Worm (Caenorhabditis elegans) whole organism, mixed stage, embryonic: ENCODE data around the gene K10C2.14.

ENCODE experiments used
- blmp-1 ChIP-seq: fragments of 150-350 bp; optimal IDR thresholded peaks from 2 replicates; lab custom pipeline; 2014; ENCODE audit warnings: missing biosample characterization, missing genetic modification characterization
- ceh-43 ChIP-seq: fragments of 200-800 bp; sonication (Bioruptor generic); optimal IDR thresholded peaks from 2 replicates; lab custom pipeline; 2018; ENCODE audit warnings: mild to moderate bottlenecking, missing genetic modification characterization, moderate library complexity, missing compliant biosample characterization
- lsy-2 ChIP-seq: fragments of 150-350 bp; optimal IDR thresholded peaks from 2 replicates; lab custom pipeline; 2014; ENCODE audit warnings: missing biosample characterization, missing genetic modification characterization
- mab-5 ChIP-seq: fragments of 150-350 bp; optimal IDR thresholded peaks from 2 replicates; lab custom pipeline; 2014; ENCODE audit warnings: missing biosample characterization, missing genetic modification characterization
- mep-1 ChIP-seq: fragments of 150-350 bp; optimal IDR thresholded peaks from 2 replicates; lab custom pipeline; 2017; ENCODE audit warnings: missing biosample characterization, missing genetic modification reagents, missing genetic modification characterization, inconsistent platforms
- nhr-12 ChIP-seq: fragments of 150-350 bp; optimal IDR thresholded peaks from 2 replicates; lab custom pipeline; 2014; ENCODE audit warnings: missing biosample characterization, missing genetic modification characterization

ce11 chrX:6458467-6458866 lies 18.1 kb upstream of the K10C2.14 start:
- TF ChIP-seq lsy-2 (tag; lab: Kevin White, UChicago) (no peak), blmp-1 (tag; lab: Kevin White, UChicago) (no peak), nhr-12 (tag; lab: Kevin White, UChicago) (no peak), mab-5 (tag; lab: Kevin White, UChicago) (no peak), ceh-43 (GFP tag; lab: Kevin White, UChicago) (no peak), mep-1 (tag; lab: Kevin White, UChicago) (no peak)
